Worm (Caenorhabditis elegans) whole organism, midembryonic: ENCODE data around the gene math-49.

Experiments
- T22C8.4 ChIP-seq: fragments of 200-800 bp; sonication (Bioruptor generic); IDR thresholded peaks from 2 replicates; pipeline ENCODE4 v1.3.6; 2022; ENCODE audit warnings: missing genetic modification characterization, missing compliant biosample characterization
- cog-1 ChIP-seq: sonication (generic microtip); optimal IDR thresholded peaks from 2 replicates; lab custom pipeline; 2016; ENCODE audit warnings: missing genetic modification characterization, missing compliant biosample characterization
- flt-1 ChIP-seq: fragments of 200-800 bp; sonication (Bioruptor generic); IDR thresholded peaks from 2 replicates; pipeline ENCODE4 v1.3.6; 2022; ENCODE audit warnings: missing genetic modification characterization, missing compliant biosample characterization
- ref-1 ChIP-seq: fragments of 200-800 bp; sonication (Bioruptor generic); conservative IDR thresholded peaks from 2 replicates; pipeline ENCODE4 v1.3.6; 2022; ENCODE audit warnings: missing genetic modification reagents, missing genetic modification characterization, missing compliant biosample characterization
- ztf-29 ChIP-seq: fragments of 200-800 bp; sonication (Bioruptor generic); IDR thresholded peaks from 2 replicates; pipeline ENCODE4 v1.3.6; 2022; ENCODE audit warnings: missing genetic modification reagents, missing genetic modification characterization, missing compliant biosample characterization

ce11 chrII:1924459-1924858, 31.0 kb downstream of the math-49 start, which contains the start of gene F52C6.3:
- TF ChIP-seq flt-1 (no peak), ref-1 (GFP tag; lab: Robert Waterston, UW) (no peak), T22C8.4 (GFP tag; lab: Robert Waterston, UW) (no peak), ztf-29 (GFP tag; lab: Robert Waterston, UW) (no peak), cog-1 (tag; lab: Kevin White, UChicago) (no peak)
